Worm (Caenorhabditis elegans): ENCODE measurements around the gene bcl-7.
A peak's percentile ranks its signal among the peaks of the same experiment; 100 is the strongest.

The bcl-7 gene

ce11 chrIII:5951589-5952378, 25.9 kb downstream of the bcl-7 start (continued):
- TF ChIP-seq hlh-11 (tag; optimal IDR thresholded peaks at IDR 0.05) (no peak), ces-1 (GFP tag; optimal IDR thresholded peaks at IDR 0.05) (no peak), nhr-41 (GFP tag; IDR thresholded peaks at IDR 0.05) (no peak), php-3 (GFP tag; IDR thresholded peaks at IDR 0.05) (no peak), lim-7 (GFP tag; IDR thresholded peaks at IDR 0.05) (0 out of 2 replicates have a peak, but pooled peaks have one; percentile 31), hlh-30 (tag; optimal IDR thresholded peaks at IDR 0.05; ENCODE audit: insufficient read depth) (peak; percentile 88), hif-1 (tag; optimal IDR thresholded peaks at IDR 0.05) (no peak), aha-1 (tag) (peak; percentile 15), ZK546.5 (tag; optimal IDR thresholded peaks at IDR 0.05) (no peak), nhr-25 (tag; optimal IDR thresholded peaks at IDR 0.05; ENCODE audit: borderline replicate concordance, insufficient read depth) (peak; percentile 12), spr-3 (GFP tag; optimal IDR thresholded peaks at IDR 0.05) (no peak), mep-1 (tag; optimal IDR thresholded peaks at IDR 0.05) (peak; percentile 15), egl-43 (GFP tag; IDR thresholded peaks at IDR 0.05) (no peak), jun-1 (tag; optimal IDR thresholded peaks at IDR 0.05) (no peak), dpl-1 (GFP tag; optimal IDR thresholded peaks at IDR 0.05) (no peak), daf-12 (tag; optimal IDR thresholded peaks at IDR 0.05) (no peak), nhr-10 (tag; optimal IDR thresholded peaks at IDR 0.05) (peak; percentile 25), ceh-28 (tag; optimal IDR thresholded peaks at IDR 0.05) (no peak), mxl-2 (GFP tag; conservative IDR thresholded peaks at IDR 0.05) (no peak), daf-8 (GFP tag; IDR thresholded peaks at IDR 0.05) (no peak), nhr-76 (tag; optimal IDR thresholded peaks at IDR 0.05) (no peak), unc-39 (tag; optimal IDR thresholded peaks at IDR 0.05) (no peak), ztf-7 (tag; optimal IDR thresholded peaks at IDR 0.05) (no peak), zfp-2 (tag; optimal IDR thresholded peaks at IDR 0.05) (no peak), unc-62 (GFP tag; optimal IDR thresholded peaks at IDR 0.05 in 1 of 2) (peak in 1 of 2 experiments; percentile 68), unc-62 (tag; optimal IDR thresholded peaks at IDR 0.05) (no peak)

- TF ChIP-seq Y75B8A.6 (GFP tag; IDR thresholded peaks at IDR 0.05): no peak
- TF ChIP-seq ceh-20 (GFP tag; IDR thresholded peaks at IDR 0.05): 0 out of 2 replicates have a peak, but pooled peaks have one; percentile 10
- peak; percentile 20 for TF ChIP-seq spr-1 (tag; optimal IDR thresholded peaks at IDR 0.05)
- TF ChIP-seq aha-1 (tag): peak; percentile 73
- TF ChIP-seq rbr-2 (tag; optimal IDR thresholded peaks at IDR 0.05): no peak
- peak; percentile 12 for TF ChIP-seq F10B5.3 (tag; optimal IDR thresholded peaks at IDR 0.05)
- peak; percentile 14 for TF ChIP-seq hlh-11 (tag; optimal IDR thresholded peaks at IDR 0.05)
- peak; percentile 12 for TF ChIP-seq T20F7.1 (GFP tag; optimal IDR thresholded peaks at IDR 0.05)
- peak; percentile 22; the same call in 1 of the 2 replicates for TF ChIP-seq hmg-1.1 (GFP tag; IDR thresholded peaks at IDR 0.05)
- no peak for TF ChIP-seq nhr-42 (GFP tag; IDR thresholded peaks at IDR 0.05)
- TF ChIP-seq nhr-77 (tag; optimal IDR thresholded peaks at IDR 0.05): peak; percentile 17
- TF ChIP-seq egl-43 (GFP tag; IDR thresholded peaks at IDR 0.05): peak; percentile 59; the same call in 1 of the 2 replicates
- TF ChIP-seq mep-1 (tag; optimal IDR thresholded peaks at IDR 0.05): peak; percentile 43
- TF ChIP-seq arid-1 (GFP tag; conservative IDR thresholded peaks at IDR 0.05): peak; percentile 47; the same call in 1 of the 2 replicates
- TF ChIP-seq F26F4.8 (GFP tag; conservative IDR thresholded peaks at IDR 0.05): no peak
- peak; percentile 36 for TF ChIP-seq mes-2 (tag; optimal IDR thresholded peaks at IDR 0.05; ENCODE audit: poor library complexity, severe bottlenecking)
- peak; percentile 27 for TF ChIP-seq hlh-30 (tag; optimal IDR thresholded peaks at IDR 0.05; ENCODE audit: insufficient read depth)
- no peak for TF ChIP-seq madf-5 (GFP tag; IDR thresholded peaks at IDR 0.05)
- TF ChIP-seq nhr-10 (tag; optimal IDR thresholded peaks at IDR 0.05): peak; percentile 44
- peak; percentile 45 for TF ChIP-seq nhr-25 (tag; optimal IDR thresholded peaks at IDR 0.05; ENCODE audit: borderline replicate concordance, insufficient read depth)
- 0 out of 2 replicates have a peak, but pooled peaks have one; percentile 5 for TF ChIP-seq Y105C5A.15 (GFP tag; IDR thresholded peaks at IDR 0.05)
- TF ChIP-seq lsy-2 (tag; optimal IDR thresholded peaks at IDR 0.05): peak; percentile 9 to 45
- no peak for TF ChIP-seq nhr-76 (tag; optimal IDR thresholded peaks at IDR 0.05)
- TF ChIP-seq gei-8 (GFP tag; optimal IDR thresholded peaks at IDR 0.05): peak; percentile 2
- TF ChIP-seq hif-1 (tag; optimal IDR thresholded peaks at IDR 0.05): peak in 1 of 2 experiments; percentile 13
- peak; percentile 75 for TF ChIP-seq nhr-102 (tag; optimal IDR thresholded peaks at IDR 0.05)
- TF ChIP-seq R02D3.7 (tag; optimal IDR thresholded peaks at IDR 0.05): no peak
- TF ChIP-seq ceh-32 (tag; optimal IDR thresholded peaks at IDR 0.05; ENCODE audit: poor library complexity): no peak
Observed at ce11 chrIII:5953041-5953912, 27.4 kb downstream of the bcl-7 start.

All from whole organism, L4 larva.